Worm (Caenorhabditis elegans) whole organism, early embryonic: Measurements from ENCODE around the gene clc-32.

Experiments used
- aly-1 ChIP-seq: sonication (generic microtip); optimal IDR thresholded peaks from 2 replicates; lab custom pipeline; 2016; ENCODE audit warnings: missing genetic modification characterization, missing compliant biosample characterization
- ama-1 ChIP-seq: fragments of 150-350 bp; optimal IDR thresholded peaks from 2 replicates; lab custom pipeline; 2014
- pes-1 ChIP-seq: fragments of 200-800 bp; sonication (Bioruptor generic); IDR thresholded peaks from 2 replicates; pipeline ENCODE4 v1.3.6; 2022; ENCODE audit warnings: missing genetic modification reagents, missing genetic modification characterization, missing compliant biosample characterization
- tbx-11 ChIP-seq: fragments of 200-800 bp; sonication (Bioruptor generic); IDR thresholded peaks from 2 replicates; pipeline ENCODE4 v1.3.6; 2022; ENCODE audit warnings: missing genetic modification characterization, missing compliant biosample characterization

DNA sequence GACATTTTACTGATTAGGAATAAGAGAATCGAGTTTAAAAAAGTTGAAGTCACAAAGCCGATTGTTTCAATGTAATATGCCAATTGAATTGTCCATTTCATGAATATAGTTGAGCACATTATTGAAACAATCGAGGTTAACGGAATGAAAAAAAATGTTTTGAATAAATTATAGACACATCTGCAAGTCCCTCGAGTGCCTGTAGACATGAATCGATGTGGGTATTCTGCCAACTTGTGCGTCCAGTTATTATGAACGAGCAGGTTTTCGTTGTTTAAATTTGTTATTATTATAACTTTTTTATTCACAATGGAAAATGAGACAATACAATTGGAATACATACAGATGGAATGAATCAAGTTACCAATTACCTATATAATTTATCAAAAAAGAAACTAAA is 17.4 kb upstream of the clc-32 start, which contains the start of gene str-99:
- TF ChIP-seq ama-1 (lab: Kevin White, UChicago) (no peak), aly-1 (tag; lab: Kevin White, UChicago) (no peak), tbx-11 (GFP tag; lab: Robert Waterston, UW) (no peak), pes-1 (GFP tag; lab: Robert Waterston, UW) (no peak)
